Worm (Caenorhabditis elegans): ENCODE results near the gene rib-2.

The rib-2 gene

ce11 chrIII:10759050-10760023 is 16.7 kb downstream of the rib-2 start, which contains the start of gene tasp-1 (continued):
- TF ChIP-seq unc-86 (tag; optimal IDR thresholded peaks at IDR 0.05) = peak; percentile 100
- TF ChIP-seq unc-62 (GFP tag; optimal IDR thresholded peaks at IDR 0.05) = peak; percentile 91
- TF ChIP-seq pax-3 (tag; optimal IDR thresholded peaks at IDR 0.05) = peak; percentile 100
- peak; percentile 98 for TF ChIP-seq mep-1 (tag; optimal IDR thresholded peaks at IDR 0.05)
- TF ChIP-seq nhr-20 (tag; optimal IDR thresholded peaks at IDR 0.05) = peak; percentile 100
- TF ChIP-seq nhr-77 (tag; optimal IDR thresholded peaks at IDR 0.05) = peak; percentile 100
- peak; percentile 100 for TF ChIP-seq sup-37 (GFP tag; optimal IDR thresholded peaks at IDR 0.05)
- TF ChIP-seq mdl-1 (tag; optimal IDR thresholded peaks at IDR 0.05) = peak; percentile 96 to 100
- TF ChIP-seq snu-23 (GFP tag; optimal IDR thresholded peaks at IDR 0.05) = peak; percentile 100
- TF ChIP-seq irx-1 (tag; optimal IDR thresholded peaks at IDR 0.05) = peak; percentile 100
- TF ChIP-seq pqm-1 (tag; optimal IDR thresholded peaks at IDR 0.05) = peak; percentile 93
- TF ChIP-seq sptf-1 (tag; optimal IDR thresholded peaks at IDR 0.05) = no peak
- TF ChIP-seq nhr-28 (tag; optimal IDR thresholded peaks at IDR 0.05) = peak; percentile 57
- peak; percentile 95 to 99 (median 98) for TF ChIP-seq elt-3 (tag; optimal IDR thresholded peaks at IDR 0.05)
- TF ChIP-seq nhr-12 (tag; optimal IDR thresholded peaks at IDR 0.05) = peak; percentile 76
- peak; percentile 100 for TF ChIP-seq isw-1 (GFP tag; IDR thresholded peaks at IDR 0.05)
- peak; percentile 100 for TF ChIP-seq jun-1 (tag; optimal IDR thresholded peaks at IDR 0.05)
- peak; percentile 100 for TF ChIP-seq ztf-4 (tag; optimal IDR thresholded peaks at IDR 0.05)
- peak; percentile 100 for TF ChIP-seq nhr-47 (tag; optimal IDR thresholded peaks at IDR 0.05)
- TF ChIP-seq nhr-90 (tag; optimal IDR thresholded peaks at IDR 0.05; ENCODE audit: poor library complexity) = peak; percentile 100
- peak; percentile 98 for TF ChIP-seq nhr-11 (tag; optimal IDR thresholded peaks at IDR 0.05)
- peak; percentile 100 for TF ChIP-seq swsn-7 (tag; optimal IDR thresholded peaks at IDR 0.05)
- TF ChIP-seq zip-4 (GFP tag; optimal IDR thresholded peaks at IDR 0.05) = peak; percentile 98
- TF ChIP-seq lin-39 (tag; optimal IDR thresholded peaks at IDR 0.05) = peak; percentile 96
- TF ChIP-seq nhr-76 (tag; optimal IDR thresholded peaks at IDR 0.05) = peak; percentile 96
- TF ChIP-seq mef-2 (tag; optimal IDR thresholded peaks at IDR 0.05) = peak; percentile 94
- no peak for TF ChIP-seq hpl-2 (GFP tag; optimal IDR thresholded peaks at IDR 0.05)
- no peak for TF ChIP-seq hlh-17 (GFP tag; optimal IDR thresholded peaks at IDR 0.05; ENCODE audit: borderline replicate concordance)
- TF ChIP-seq lin-35 (GFP tag; optimal IDR thresholded peaks at IDR 0.05) = peak; percentile 100
- peak; percentile 91 for TF ChIP-seq ces-1 (GFP tag; optimal IDR thresholded peaks at IDR 0.05)
- peak; percentile 100 for TF ChIP-seq dsc-1 (tag; optimal IDR thresholded peaks at IDR 0.05)
- peak; percentile 96 for TF ChIP-seq zag-1 (tag; optimal IDR thresholded peaks at IDR 0.05)
- TF ChIP-seq xbp-1 (tag; optimal IDR thresholded peaks at IDR 0.05) = peak; percentile 99
- peak; percentile 100 for TF ChIP-seq rnt-1 (tag; optimal IDR thresholded peaks at IDR 0.05)
- TF ChIP-seq lin-14 (GFP tag; optimal IDR thresholded peaks at IDR 0.05) = peak; percentile 100
- peak; percentile 100 for TF ChIP-seq fkh-8 (tag; optimal IDR thresholded peaks at IDR 0.05)
- TF ChIP-seq ceh-63 (GFP tag; optimal IDR thresholded peaks at IDR 0.05) = peak; percentile 100
- TF ChIP-seq fos-1 (tag; optimal IDR thresholded peaks at IDR 0.05) = peak; percentile 99
- peak; percentile 77 for TF ChIP-seq ama-1 (optimal IDR thresholded peaks at IDR 0.05)
- TF ChIP-seq tbx-2 (tag; optimal IDR thresholded peaks at IDR 0.05) = peak; percentile 100
- peak; percentile 100 for TF ChIP-seq sox-4 (tag; optimal IDR thresholded peaks at IDR 0.05)
- TF ChIP-seq pag-3 (tag; optimal IDR thresholded peaks at IDR 0.05; ENCODE audit: borderline replicate concordance, insufficient read depth) = peak; percentile 1
- peak; percentile 100 for TF ChIP-seq nhr-71 (tag; optimal IDR thresholded peaks at IDR 0.05)
- TF ChIP-seq tlp-1 (tag; optimal IDR thresholded peaks at IDR 0.05) = no peak
- peak; percentile 100 for TF ChIP-seq ceh-88 (GFP tag; IDR thresholded peaks at IDR 0.05)
- peak; percentile 95 for TF ChIP-seq Y116A8C.19 (tag; optimal IDR thresholded peaks at IDR 0.05; ENCODE audit: borderline replicate concordance)
- TF ChIP-seq lin-13 (GFP tag; optimal IDR thresholded peaks at IDR 0.05) = peak; percentile 100
- TF ChIP-seq elt-2 (tag; optimal IDR thresholded peaks at IDR 0.05) = peak; percentile 97
- TF ChIP-seq unc-130 (tag; optimal IDR thresholded peaks at IDR 0.05) = peak; percentile 100
- TF ChIP-seq egl-27 (tag; optimal IDR thresholded peaks at IDR 0.05) = peak; percentile 94 to 95

Data from whole organism, L1 larva.